Fruit fly (Drosophila melanogaster): ENCODE data around the gene CG6470.

dm6 chrX:18520360-18520759, 5.7 kb upstream of the CG6470 start:
- no peak for TF ChIP-seq gl (tag; optimal IDR thresholded peaks at IDR 0.05)
- no peak for TF ChIP-seq CG8301 (tag; optimal IDR thresholded peaks at IDR 0.05)
